Worm (Caenorhabditis elegans) whole organism, L4 larva: Measurements from ENCODE around the gene Y55B1AR.4.

Experiments used
- ZK546.5 ChIP-seq, 2 experiments: sonication (generic microtip); optimal IDR thresholded peaks; 2 replicates each; lab custom pipeline; 2017; ENCODE audit warnings: missing biosample characterization in 2 of 2, missing genetic modification characterization in 2 of 2
- daf-19 ChIP-seq: fragments of 200-800 bp; sonication (Bioruptor generic); conservative IDR thresholded peaks from 2 replicates; pipeline ENCODE4 v1.3.6; 2022; ENCODE audit warnings: missing genetic modification characterization, missing compliant biosample characterization
- fos-1 ChIP-seq: fragments of 150-350 bp; optimal IDR thresholded peaks from 2 replicates; lab custom pipeline; 2014; ENCODE audit warnings: missing biosample characterization, missing genetic modification characterization
- mdl-1 ChIP-seq, 2 experiments: fragments of 150-350 bp in 1 of 2; sonication (generic microtip) in 1 of 2; optimal IDR thresholded peaks; 2 replicates each; lab custom pipeline; 2014 to 2017; ENCODE audit warnings: missing biosample characterization in 2 of 2, missing genetic modification characterization in 2 of 2
- nhr-77 ChIP-seq: fragments of 150-350 bp; optimal IDR thresholded peaks from 2 replicates; lab custom pipeline; 2014; ENCODE audit warnings: missing biosample characterization, missing genetic modification characterization
- pha-4 ChIP-seq, 2 experiments: fragments of 150-350 bp in 1 of 2; fragments of 200-800 bp in 1 of 2; sonication (Bioruptor generic) in 1 of 2; IDR thresholded peaks in 1 of 2; optimal IDR thresholded peaks in 1 of 2; 2 replicates each; pipeline versions ENCODE4 v1.3.6 to Lab custom; 2014 to 2022; ENCODE audit warnings: missing genetic modification characterization in 2 of 2, missing genetic modification reagents in 2 of 2, missing biosample characterization in 1 of 2, missing compliant biosample characterization in 1 of 2
- saeg-2 ChIP-seq: fragments of 200-800 bp; sonication (Bioruptor generic); IDR thresholded peaks from 2 replicates; pipeline ENCODE4 v1.3.6; 2022; ENCODE audit warnings: missing genetic modification reagents, missing genetic modification characterization, missing compliant biosample characterization

ce11 chrIII:614447-614846, 9.1 kb upstream of the Y55B1AR.4 start, which contains the start of gene T19C3.3:
- TF ChIP-seq saeg-2 (GFP tag; lab: Robert Waterston, UW) (no peak), fos-1 (tag; lab: Kevin White, UChicago) (no peak), mdl-1 (tag; optimal IDR thresholded peaks at IDR 0.05; lab: Kevin White, UChicago) (no peak), pha-4 (GFP tag; IDR thresholded peaks at IDR 0.05; lab: Robert Waterston, UW) (no peak), pha-4 (tag; optimal IDR thresholded peaks at IDR 0.05; lab: Kevin White, UChicago) (no peak), ZK546.5 (tag; optimal IDR thresholded peaks at IDR 0.05; lab: Kevin White, UChicago) (no peak), daf-19 (GFP tag; lab: Robert Waterston, UW) (no peak), nhr-77 (no peak)
